Fruit fly (Drosophila melanogaster): ENCODE results near the gene Idh.
A peak's percentile ranks its signal among the peaks of the same experiment; 100 is the strongest.

Idh gene

dm6 chr3L:8347346-8347745 lies 13.4 kb downstream of the Idh start (continued):
- TF ChIP-seq CG7839 (tag; optimal IDR thresholded peaks at IDR 0.05) (no peak), CG14014 (GFP tag; IDR thresholded peaks at IDR 0.05) (peak; percentile 48; the same call in 1 of the 2 replicates), MTF-1 (GFP tag; optimal IDR thresholded peaks at IDR 0.05; ENCODE audit: borderline replicate concordance) (peak; percentile 56), gsb (GFP tag; IDR thresholded peaks at IDR 0.05) (peak; percentile 49), dysf (GFP tag; IDR thresholded peaks at IDR 0.05) (0 out of 3 replicates have a peak, but pooled peaks have one; percentile 31), nom (GFP tag; optimal IDR thresholded peaks at IDR 0.05) (no peak), CG13775 (GFP tag; optimal IDR thresholded peaks at IDR 0.05) (no peak), gfzf (GFP tag; optimal IDR thresholded peaks at IDR 0.05) (no peak), Bteb2 (GFP tag; optimal IDR thresholded peaks at IDR 0.05) (no peak), usp (GFP tag; optimal IDR thresholded peaks at IDR 0.05) (no peak), dmrt99B (tag; optimal IDR thresholded peaks at IDR 0.05) (no peak), CG13287 (GFP tag; IDR thresholded peaks at IDR 0.05; ENCODE audit: partially characterized antibody) (no peak), CG6765 (GFP tag; optimal IDR thresholded peaks at IDR 0.05) (peak; percentile 51), pros (GFP tag; optimal IDR thresholded peaks at IDR 0.05) (no peak), CG7745 (tag; optimal IDR thresholded peaks at IDR 0.05) (no peak), z (GFP tag; IDR thresholded peaks at IDR 0.05) (0 out of 3 replicates have a peak, but pooled peaks have one; percentile 28), br (optimal IDR thresholded peaks at IDR 0.05) (no peak), grau (tag; optimal IDR thresholded peaks at IDR 0.05) (no peak), sr (GFP tag; IDR thresholded peaks at IDR 0.05) (no peak)

dm6 chr3L:8346100-8346980 lies 14.4 kb downstream of the Idh start, which contains the start of the genes CG7182 and GAPcenA:
Gene CG7182, minus strand, starts transcription at chr3L:8346382.
Gene GAPcenA, plus strand, starts transcription at chr3L:8346561.
- TF ChIP-seq CG12104 (GFP tag; optimal IDR thresholded peaks at IDR 0.05) (peak; percentile 77), NC2β (GFP tag; optimal IDR thresholded peaks at IDR 0.05) (peak; percentile 2), CG30020 (tag; optimal IDR thresholded peaks at IDR 0.05) (peak; percentile 82), peb (GFP tag; IDR thresholded peaks at IDR 0.05) (no peak), CG10543 (GFP tag; optimal IDR thresholded peaks at IDR 0.05) (peak; percentile 75), E2f2 (GFP tag; IDR thresholded peaks at IDR 0.05) (peak; percentile 59), Stat92E (GFP tag; optimal IDR thresholded peaks at IDR 0.05) (no peak), CG8089 (GFP tag; optimal IDR thresholded peaks at IDR 0.05) (no peak), CG10267 (tag; optimal IDR thresholded peaks at IDR 0.05) (peak; percentile 99), Atf3 (GFP tag; optimal IDR thresholded peaks at IDR 0.05) (no peak), tup (GFP tag; optimal IDR thresholded peaks at IDR 0.05) (no peak), CG14710 (tag; optimal IDR thresholded peaks at IDR 0.05) (peak; percentile 90), CG14441 (GFP tag; IDR thresholded peaks at IDR 0.05) (no peak; the same call in 1 of the 2 replicates), HmgZ (tag; optimal IDR thresholded peaks at IDR 0.05) (no peak), eve (GFP tag; optimal IDR thresholded peaks at IDR 0.05) (no peak), Max (GFP tag; optimal IDR thresholded peaks at IDR 0.05) (peak; percentile 77), CHES-1-like (GFP tag; optimal IDR thresholded peaks at IDR 0.05) (no peak), ap (GFP tag; IDR thresholded peaks at IDR 0.05) (no peak), CG16815 (GFP tag; optimal IDR thresholded peaks at IDR 0.05) (peak; percentile 35), gt (GFP tag; IDR thresholded peaks at IDR 0.05) (no peak), trh (GFP tag; optimal IDR thresholded peaks at IDR 0.05) (peak; percentile 20), grn (GFP tag; optimal IDR thresholded peaks at IDR 0.05) (no peak), pum (GFP tag; optimal IDR thresholded peaks at IDR 0.05) (peak; percentile 4), HHEX (GFP tag; optimal IDR thresholded peaks at IDR 0.05) (no peak), CG15514 (GFP tag; optimal IDR thresholded peaks at IDR 0.05) (peak; percentile 53), CG42726 (GFP tag; IDR thresholded peaks at IDR 0.05; ENCODE audit: partially characterized antibody) (no peak), pnt (GFP tag; optimal IDR thresholded peaks at IDR 0.05) (no peak), ken (GFP tag; IDR thresholded peaks at IDR 0.05) (peak; percentile 46; the same call in 1 of the 3 replicates), Xbp1 (GFP tag; optimal IDR thresholded peaks at IDR 0.05) (peak; percentile 70), CG10654 (GFP tag; optimal IDR thresholded peaks at IDR 0.05) (peak; percentile 61)

Measured in whole organism, embryonic.